Worm (Caenorhabditis elegans) whole organism, young adult: ENCODE data around the gene snpc-1.1.

Experiments
- B0336.3 ChIP-seq: fragments of 200-800 bp; sonication (Bioruptor generic); IDR thresholded peaks from 2 replicates; pipeline ENCODE4 v1.3.6; 2022; ENCODE audit warnings: missing genetic modification characterization, missing compliant biosample characterization
- D2030.7 ChIP-seq: fragments of 200-800 bp; sonication (Bioruptor generic); IDR thresholded peaks from 2 replicates; pipeline ENCODE4 v1.3.6; 2022; ENCODE audit warnings: missing genetic modification reagents, missing genetic modification characterization, missing compliant biosample characterization
- F10E7.11 ChIP-seq: sonication (generic microtip); optimal IDR thresholded peaks from 2 replicates; lab custom pipeline; 2017; ENCODE audit warnings: mild to moderate bottlenecking, missing genetic modification characterization, moderate library complexity, missing compliant biosample characterization
- F22D6.2 ChIP-seq: sonication (generic microtip); optimal IDR thresholded peaks from 2 replicates; lab custom pipeline; 2016; ENCODE audit warnings: mild to moderate bottlenecking, missing genetic modification characterization, missing compliant biosample characterization
- F23B12.7 ChIP-seq: sonication (generic microtip); optimal IDR thresholded peaks from 2 replicates; lab custom pipeline; 2017; ENCODE audit warnings: missing genetic modification characterization, mild to moderate bottlenecking, missing compliant biosample characterization, antibody characterized with exemption, moderate library complexity; ENCODE audit not compliant: insufficient read depth
- F52B5.7 ChIP-seq: sonication (generic microtip); optimal IDR thresholded peaks from 2 replicates; lab custom pipeline; 2016; ENCODE audit warnings: mild to moderate bottlenecking, missing genetic modification characterization, missing compliant biosample characterization
- F57C9.4 ChIP-seq: sonication (generic microtip); optimal IDR thresholded peaks from 2 replicates; lab custom pipeline; 2017; ENCODE audit warnings: mild to moderate bottlenecking, missing genetic modification characterization, missing compliant biosample characterization
- K12H6.12 ChIP-seq: fragments of 200-800 bp; sonication (Bioruptor generic); optimal IDR thresholded peaks from 2 replicates; lab custom pipeline; 2018; ENCODE audit warnings: mild to moderate bottlenecking, missing genetic modification characterization, missing compliant biosample characterization
- Y67H2A.10 ChIP-seq: fragments of 200-800 bp; sonication (Bioruptor generic); conservative IDR thresholded peaks from 2 replicates; pipeline ENCODE4 v1.3.6; 2022; ENCODE audit warnings: missing genetic modification reagents, missing genetic modification characterization, missing compliant biosample characterization
- ama-1 ChIP-seq, 3 experiments: fragments of 150-350 bp in 1 of 3; sonication (generic microtip) in 2 of 3; optimal IDR thresholded peaks; 2 replicates each; lab custom pipeline; 2014 to 2018; ENCODE audit warnings: missing biosample characterization in 2 of 3, missing genetic modification characterization in 2 of 3, missing genetic modification reagents in 2 of 3
- aptf-2 ChIP-seq: fragments of 200-800 bp; sonication (Bioruptor generic); conservative IDR thresholded peaks from 2 replicates; pipeline ENCODE4 v1.3.6; 2022; ENCODE audit warnings: missing genetic modification reagents, missing genetic modification characterization, missing compliant biosample characterization
- aptf-3 ChIP-seq: fragments of 200-800 bp; sonication (Bioruptor generic); IDR thresholded peaks from 2 replicates; pipeline ENCODE4 v1.3.6; 2022; ENCODE audit warnings: missing genetic modification characterization, missing compliant biosample characterization
- atf-7 ChIP-seq: sonication (generic microtip); optimal IDR thresholded peaks from 2 replicates; lab custom pipeline; 2017; ENCODE audit warnings: mild to moderate bottlenecking, missing genetic modification characterization, missing compliant biosample characterization
- attf-5 ChIP-seq: fragments of 200-800 bp; sonication (Bioruptor generic); optimal IDR thresholded peaks from 2 replicates; lab custom pipeline; 2018; ENCODE audit warnings: mild to moderate bottlenecking, missing genetic modification characterization, missing compliant biosample characterization
- ccch-3 ChIP-seq: fragments of 200-800 bp; sonication (Bioruptor generic); optimal IDR thresholded peaks from 2 replicates; lab custom pipeline; 2018; ENCODE audit warnings: mild to moderate bottlenecking, missing genetic modification characterization, missing compliant biosample characterization
- ceh-40 ChIP-seq: fragments of 200-800 bp; sonication (Bioruptor generic); IDR thresholded peaks from 2 replicates; pipeline ENCODE4 v1.3.6; 2022; ENCODE audit warnings: missing genetic modification characterization, missing compliant biosample characterization
- ceh-91 ChIP-seq: fragments of 200-800 bp; sonication (Bioruptor generic); IDR thresholded peaks from 2 replicates; pipeline ENCODE4 v1.3.6; 2022; ENCODE audit warnings: missing genetic modification reagents, missing genetic modification characterization, missing compliant biosample characterization
- egl-18 ChIP-seq: fragments of 200-800 bp; sonication (Bioruptor generic); IDR thresholded peaks from 2 replicates; pipeline ENCODE4 v1.3.6; 2022; ENCODE audit warnings: missing genetic modification reagents, missing genetic modification characterization, missing compliant biosample characterization
- egl-44 ChIP-seq: fragments of 200-800 bp; sonication (Bioruptor generic); IDR thresholded peaks from 2 replicates; pipeline ENCODE4 v1.3.6; 2022; ENCODE audit warnings: missing genetic modification reagents, missing genetic modification characterization, missing compliant biosample characterization
- hrde-1 ChIP-seq: sonication (generic microtip); optimal IDR thresholded peaks from 2 replicates; lab custom pipeline; 2016; ENCODE audit warnings: missing genetic modification characterization, mild to moderate bottlenecking, missing compliant biosample characterization, moderate library complexity, missing genotype, missing genetic modification reagents, borderline replicate concordance
- hsf-1 ChIP-seq: fragments of 200-800 bp; sonication (Bioruptor generic); IDR thresholded peaks from 2 replicates; pipeline ENCODE4 v1.3.6; 2022; ENCODE audit warnings: missing genetic modification reagents, missing genetic modification characterization, missing compliant biosample characterization
- let-607 ChIP-seq, 2 experiments: fragments of 200-800 bp in 1 of 2; sonication (Bioruptor generic) in 1 of 2; sonication (generic microtip) in 1 of 2; optimal IDR thresholded peaks; 2 replicates each; lab custom pipeline; 2016 to 2018; ENCODE audit warnings: mild to moderate bottlenecking in 2 of 2, missing compliant biosample characterization in 2 of 2, missing genetic modification characterization in 2 of 2, moderate library complexity in 2 of 2, missing genotype in 1 of 2
- lin-35 ChIP-seq, 3 experiments: fragments of 150-350 bp in 2 of 3; sonication (generic microtip) in 1 of 3; optimal IDR thresholded peaks; 2 replicates each; lab custom pipeline; 2014 to 2018; ENCODE audit warnings: missing biosample characterization in 3 of 3, missing genetic modification characterization in 3 of 3, missing genetic modification reagents in 3 of 3
- lin-40 ChIP-seq: sonication (generic microtip); optimal IDR thresholded peaks from 2 replicates; lab custom pipeline; 2016; ENCODE audit warnings: missing genetic modification characterization, mild to moderate bottlenecking, missing compliant biosample characterization, missing genotype, missing genetic modification reagents
- madf-10 ChIP-seq: sonication (generic microtip); optimal IDR thresholded peaks from 2 replicates; lab custom pipeline; 2016; ENCODE audit warnings: mild to moderate bottlenecking, missing genetic modification characterization, missing compliant biosample characterization
- madf-6 ChIP-seq: fragments of 200-800 bp; sonication (Bioruptor generic); IDR thresholded peaks from 2 replicates; pipeline ENCODE4 v1.3.6; 2022; ENCODE audit warnings: missing genetic modification reagents, missing genetic modification characterization, missing compliant biosample characterization
- madf-8 ChIP-seq: fragments of 200-800 bp; sonication (Bioruptor generic); conservative IDR thresholded peaks from 2 replicates; pipeline ENCODE4 v1.3.6; 2022; ENCODE audit warnings: missing genetic modification reagents, missing genetic modification characterization, missing compliant biosample characterization
- mes-4 ChIP-seq: sonication (generic microtip); optimal IDR thresholded peaks from 2 replicates; lab custom pipeline; 2016; ENCODE audit warnings: missing genotype, missing genetic modification characterization, missing compliant biosample characterization
- nfyb-1 ChIP-seq: fragments of 200-800 bp; sonication (Bioruptor generic); IDR thresholded peaks from 2 replicates; pipeline ENCODE4 v1.3.6; 2022; ENCODE audit warnings: missing genetic modification reagents, missing genetic modification characterization, missing compliant biosample characterization
- nhr-120 ChIP-seq: fragments of 200-800 bp; sonication (Bioruptor generic); IDR thresholded peaks from 2 replicates; pipeline ENCODE4 v1.3.6; 2022; ENCODE audit warnings: missing genetic modification characterization, missing compliant biosample characterization
- nhr-27 ChIP-seq: fragments of 200-800 bp; sonication (Bioruptor generic); optimal IDR thresholded peaks from 2 replicates; lab custom pipeline; 2018; ENCODE audit warnings: mild to moderate bottlenecking, missing genetic modification characterization, moderate library complexity, missing compliant biosample characterization
- nhr-80 ChIP-seq: sonication (generic microtip); optimal IDR thresholded peaks from 2 replicates; lab custom pipeline; 2016; ENCODE audit warnings: missing genetic modification characterization, missing compliant biosample characterization
- pbrm-1 ChIP-seq: fragments of 200-800 bp; sonication (Bioruptor generic); IDR thresholded peaks from 2 replicates; pipeline ENCODE4 v1.3.6; 2022; ENCODE audit warnings: missing genetic modification reagents, missing genetic modification characterization, missing compliant biosample characterization
- repo-1 ChIP-seq: sonication (generic microtip); optimal IDR thresholded peaks from 2 replicates; lab custom pipeline; 2017; ENCODE audit warnings: mild to moderate bottlenecking, missing genetic modification characterization, missing compliant biosample characterization
- snpc-1.1 ChIP-seq: sonication (generic microtip); optimal IDR thresholded peaks from 2 replicates; lab custom pipeline; 2017; ENCODE audit warnings: missing genetic modification characterization, mild to moderate bottlenecking, missing compliant biosample characterization, antibody characterized with exemption, moderate library complexity, missing genotype, missing genetic modification reagents; ENCODE audit not compliant: insufficient read depth
- snpc-4 ChIP-seq, 5 experiments: fragments of 150-350 bp in 1 of 5; sonication (generic microtip) in 4 of 5; optimal IDR thresholded peaks; 2 replicates each; lab custom pipeline; 2014 to 2018; ENCODE audit warnings: missing genetic modification characterization in 5 of 5, missing biosample characterization in 3 of 5, antibody characterized with exemption in 2 of 5, mild to moderate bottlenecking in 2 of 5, missing compliant biosample characterization in 2 of 5, missing genotype in 2 of 5, moderate library complexity in 2 of 5, missing genetic modification reagents in 1 of 5
- tbp1 ChIP-seq: fragments of 200-800 bp; sonication (Bioruptor generic); optimal IDR thresholded peaks from 2 replicates; lab custom pipeline; 2018; ENCODE audit warnings: mild to moderate bottlenecking, missing genetic modification characterization, missing compliant biosample characterization
- tlf-1 ChIP-seq: fragments of 200-800 bp; sonication (Bioruptor generic); optimal IDR thresholded peaks from 2 replicates; lab custom pipeline; 2018; ENCODE audit warnings: mild to moderate bottlenecking, missing genetic modification characterization, missing compliant biosample characterization
- unc-130 ChIP-seq: sonication (generic microtip); optimal IDR thresholded peaks from 2 replicates; lab custom pipeline; 2016; ENCODE audit warnings: missing genetic modification reagents, missing genetic modification characterization, missing compliant biosample characterization
- xnd-1 ChIP-seq: sonication (generic microtip); optimal IDR thresholded peaks from 2 replicates; lab custom pipeline; 2016; ENCODE audit warnings: missing genotype, missing genetic modification reagents, missing genetic modification characterization, missing compliant biosample characterization
- zfh-2 ChIP-seq: fragments of 200-800 bp; sonication (Bioruptor generic); conservative IDR thresholded peaks from 2 replicates; pipeline ENCODE4 v1.3.6; 2022; ENCODE audit warnings: missing genetic modification reagents, missing genetic modification characterization, missing compliant biosample characterization
- ztf-26 ChIP-seq: sonication (generic microtip); optimal IDR thresholded peaks from 2 replicates; lab custom pipeline; 2017; ENCODE audit warnings: missing genetic modification characterization, missing compliant biosample characterization
- ztf-3 ChIP-seq: fragments of 200-800 bp; sonication (Bioruptor generic); optimal IDR thresholded peaks from 2 replicates; lab custom pipeline; 2018; ENCODE audit warnings: mild to moderate bottlenecking, missing genetic modification characterization, missing compliant biosample characterization

The snpc-1.1 gene

ce11 chrII:7758397-7759135 is 22.5 kb downstream of the snpc-1.1 start, which contains the start of gene B0228.7 (continued):
- peak; percentile 96 for TF ChIP-seq madf-8 (GFP tag; lab: Robert Waterston, UW)
- no peak for TF ChIP-seq madf-10 (tag; lab: Kevin White, UChicago)
- TF ChIP-seq xnd-1 (tag; lab: Kevin White, UChicago): peak; percentile 92
- no peak for TF ChIP-seq F23B12.7 (tag; lab: Kevin White, UChicago)
- TF ChIP-seq ceh-40 (GFP tag; lab: Robert Waterston, UW): no peak
- no peak for TF ChIP-seq egl-44 (GFP tag; lab: Robert Waterston, UW)
- TF ChIP-seq ceh-91 (GFP tag; lab: Robert Waterston, UW): peak; percentile 63
- TF ChIP-seq F10E7.11 (tag; lab: Kevin White, UChicago): no peak
- peak; percentile 19 for TF ChIP-seq snpc-4 (GFP tag; optimal IDR thresholded peaks at IDR 0.05; lab: Kevin White, UChicago)
- TF ChIP-seq snpc-4 (tag; optimal IDR thresholded peaks at IDR 0.05; lab: Kevin White, UChicago): no peak
- no peak for TF ChIP-seq hrde-1 (tag; lab: Kevin White, UChicago)
- peak; percentile 97 for TF ChIP-seq madf-6
- TF ChIP-seq nhr-27 (tag; lab: Kevin White, UChicago): no peak
- TF ChIP-seq K12H6.12 (tag; lab: Kevin White, UChicago): no peak
- TF ChIP-seq zfh-2: no peak
- no peak for TF ChIP-seq unc-130 (GFP tag; lab: Kevin White, UChicago)
- TF ChIP-seq ccch-3 (GFP tag; lab: Kevin White, UChicago): no peak
- TF ChIP-seq snpc-1.1 (tag; lab: Kevin White, UChicago): peak; percentile 2
- TF ChIP-seq tlf-1 (GFP tag; lab: Kevin White, UChicago): no peak

- TF ChIP-seq nfyb-1 (peak; percentile 69; the same call in 1 of the 2 replicates), pbrm-1 (GFP tag; lab: Robert Waterston, UW) (peak; percentile 72), nhr-80 (tag; lab: Kevin White, UChicago) (peak; percentile 63), F57C9.4 (tag; lab: Kevin White, UChicago) (no peak), ztf-26 (tag; lab: Kevin White, UChicago) (peak; percentile 17), mes-4 (tag; lab: Kevin White, UChicago) (peak; percentile 8), tbp1 (GFP tag; lab: Kevin White, UChicago) (peak; percentile 92), tlf-1 (GFP tag; lab: Kevin White, UChicago) (peak; percentile 39), egl-44 (GFP tag; lab: Robert Waterston, UW) (0 out of 2 replicates have a peak, but pooled peaks have one; percentile 36), unc-130 (GFP tag; lab: Kevin White, UChicago) (peak; percentile 35), ama-1 (optimal IDR thresholded peaks at IDR 0.05; lab: Kevin White, UChicago) (no peak), ama-1 (GFP tag; optimal IDR thresholded peaks at IDR 0.05; lab: Kevin White, UChicago) (peak in 1 of 2 experiments; percentile 31), B0336.3 (peak; percentile 23; the same call in 1 of the 2 replicates), F52B5.7 (tag; lab: Kevin White, UChicago) (no peak), nhr-120 (GFP tag; lab: Robert Waterston, UW) (no peak), xnd-1 (tag; lab: Kevin White, UChicago) (no peak), let-607 (tag; optimal IDR thresholded peaks at IDR 0.05; lab: Kevin White, UChicago) (peak in 1 of 2 experiments; percentile 27), atf-7 (peak; percentile 68), aptf-3 (GFP tag; lab: Robert Waterston, UW) (0 out of 2 replicates have a peak, but pooled peaks have one; percentile 42), attf-5 (GFP tag; lab: Kevin White, UChicago) (peak; percentile 61), lin-40 (tag; lab: Kevin White, UChicago) (peak; percentile 60), aptf-2 (GFP tag; lab: Robert Waterston, UW) (no peak), D2030.7 (GFP tag; lab: Robert Waterston, UW) (peak; percentile 46), Y67H2A.10 (GFP tag; lab: Robert Waterston, UW) (no peak), lin-35 (GFP tag; optimal IDR thresholded peaks at IDR 0.05; lab: Kevin White, UChicago) (peak in 1 of 3 experiments; percentile 10), ztf-3 (peak; percentile 59), madf-6 (peak; percentile 70), F22D6.2 (tag; lab: Kevin White, UChicago) (peak; percentile 38), egl-18 (no peak), hsf-1 (GFP tag; lab: Robert Waterston, UW) (peak; percentile 72), repo-1 (peak; percentile 81), madf-8 (GFP tag; lab: Robert Waterston, UW) (peak; percentile 57)
These were observed 24.3 kb downstream of the snpc-1.1 start for ce11 chrII:7756810-7757209.
